Fruit fly (Drosophila melanogaster) whole organism, wandering third instar larva: Measurements from ENCODE around the gene pelo.

ENCODE experiments used
- CG32264 ChIP-seq: fragments of 200-800 bp; sonication (Bioruptor generic); optimal IDR thresholded peaks from 2 replicates; lab custom pipeline; 2016; ENCODE audit warnings: missing biosample characterization, missing genetic modification characterization
- CG9705 ChIP-seq: fragments of 200-800 bp; sonication (Bioruptor generic); optimal IDR thresholded peaks from 2 replicates; lab custom pipeline; 2018; ENCODE audit warnings: missing biosample characterization, mild to moderate bottlenecking, missing genetic modification characterization
- CrebA ChIP-seq: fragments of 200-800 bp; sonication (Bioruptor generic); optimal IDR thresholded peaks from 2 replicates; lab custom pipeline; 2016; ENCODE audit warnings: missing biosample characterization, mild to moderate bottlenecking, missing genetic modification characterization, borderline replicate concordance
- Dfd ChIP-seq: fragments of >200 bp; optimal IDR thresholded peaks from 2 replicates; lab custom pipeline; 2017; ENCODE audit warnings: missing biosample characterization, missing genetic modification characterization
- Dif ChIP-seq: fragments of 200-275, 200-300 bp; sonication (Bioruptor generic); optimal IDR thresholded peaks from 2 replicates; lab custom pipeline; 2018; ENCODE audit warnings: missing biosample characterization, missing genetic modification characterization; ENCODE audit not compliant: partially characterized antibody
- GATAd ChIP-seq: sonication (Bioruptor generic); optimal IDR thresholded peaks from 2 replicates; lab custom pipeline; 2016; ENCODE audit warnings: missing biosample characterization, missing genetic modification characterization
- Hnf4 ChIP-seq: fragments of 200-800 bp; sonication (Bioruptor generic); optimal IDR thresholded peaks from 2 replicates; lab custom pipeline; 2016; ENCODE audit warnings: missing biosample characterization, mild to moderate bottlenecking, missing genetic modification characterization
- Hr78 ChIP-seq: fragments of >200 bp; optimal IDR thresholded peaks from 2 replicates; lab custom pipeline; 2017; ENCODE audit warnings: missing biosample characterization, missing genetic modification characterization
- Hr83 ChIP-seq: fragments of 200-300 bp; sonication (Bioruptor generic); optimal IDR thresholded peaks from 2 replicates; lab custom pipeline; 2016; ENCODE audit warnings: missing biosample characterization, mild to moderate bottlenecking, missing genetic modification characterization, moderate library complexity; ENCODE audit not compliant: poor library complexity, severe bottlenecking
- Jra ChIP-seq: sonication (Bioruptor generic); optimal IDR thresholded peaks from 2 replicates; lab custom pipeline; 2016; ENCODE audit warnings: missing biosample characterization, missing genetic modification characterization
- N ChIP-seq: fragments of >200 bp; optimal IDR thresholded peaks from 2 replicates; lab custom pipeline; 2018; ENCODE audit warnings: missing biosample characterization, missing external identifiers, missing genetic modification characterization
- OdsH ChIP-seq: fragments of 200-800 bp; sonication (Bioruptor generic); optimal IDR thresholded peaks from 2 replicates; lab custom pipeline; 2016; ENCODE audit warnings: missing biosample characterization, mild to moderate bottlenecking, missing genetic modification characterization
- Rel ChIP-seq, 2 experiments: fragments of 200-800 bp; sonication (Bioruptor generic) in 1 of 2; optimal IDR thresholded peaks; 2 replicates in 1 of 2; 3 replicates in 1 of 2; lab custom pipeline; 2016 to 2019; ENCODE audit warnings: mild to moderate bottlenecking in 2 of 2, missing biosample characterization in 2 of 2, missing genetic modification characterization in 2 of 2, moderate library complexity in 1 of 2
- Sp1 ChIP-seq: fragments of 200-800 bp; sonication (Bioruptor generic); optimal IDR thresholded peaks from 3 replicates; lab custom pipeline; 2019; ENCODE audit warnings: missing biosample characterization, mild to moderate bottlenecking, missing genetic modification characterization, moderate library complexity
- br ChIP-seq: fragments of 200-800 bp; sonication (Bioruptor generic); optimal IDR thresholded peaks from 2 replicates; lab custom pipeline; 2016; ENCODE audit warnings: missing biosample characterization, missing genetic modification characterization
- brk ChIP-seq: fragments of 200-800 bp; sonication (Bioruptor generic); optimal IDR thresholded peaks from 2 replicates; lab custom pipeline; 2016; ENCODE audit warnings: missing biosample characterization, mild to moderate bottlenecking, missing genetic modification characterization
- dl ChIP-seq, 2 experiments: fragments of 175-275, 200-275 bp in 1 of 2; fragments of 200-275 bp in 1 of 2; sonication (Bioruptor generic); optimal IDR thresholded peaks; lab custom pipeline; 2018; ENCODE audit warnings: mild to moderate bottlenecking in 2 of 2, missing biosample characterization in 2 of 2, missing genetic modification characterization in 2 of 2, moderate library complexity in 2 of 2; ENCODE audit not compliant: partially characterized antibody in 2 of 2, insufficient read depth in 1 of 2
- dmrt93B ChIP-seq: fragments of 200-800 bp; sonication (Bioruptor generic); optimal IDR thresholded peaks from 2 replicates; lab custom pipeline; 2018; ENCODE audit warnings: missing biosample characterization, mild to moderate bottlenecking, missing genetic modification characterization
- dsf ChIP-seq: sonication (Bioruptor generic); optimal IDR thresholded peaks from 2 replicates; lab custom pipeline; 2016; ENCODE audit warnings: missing biosample characterization, missing genetic modification characterization, borderline replicate concordance
- ey ChIP-seq: fragments of 200-800 bp; sonication (Bioruptor generic); optimal IDR thresholded peaks from 2 replicates; lab custom pipeline; 2016; ENCODE audit warnings: missing biosample characterization, missing genetic modification characterization
- foxo ChIP-seq, 2 experiments: fragments of 200-800 bp; sonication (Bioruptor generic); optimal IDR thresholded peaks; 2 replicates in 1 of 2; 3 replicates in 1 of 2; lab custom pipeline; 2016 to 2017; ENCODE audit warnings: missing biosample characterization in 2 of 2, missing genetic modification characterization in 2 of 2
- h ChIP-seq: fragments of 200-800 bp; sonication (Bioruptor generic); optimal IDR thresholded peaks from 3 replicates; lab custom pipeline; 2016; ENCODE audit warnings: missing biosample characterization, mild to moderate bottlenecking, missing genetic modification characterization
- jim ChIP-seq: fragments of 175-275, 200-325 bp; sonication (Bioruptor generic); optimal IDR thresholded peaks from 2 replicates; lab custom pipeline; 2016; ENCODE audit warnings: missing biosample characterization, mild to moderate bottlenecking, missing genetic modification characterization
- lola ChIP-seq: fragments of >200 bp; optimal IDR thresholded peaks from 2 replicates; lab custom pipeline; 2017; ENCODE audit warnings: missing biosample characterization, missing genetic modification characterization
- pan ChIP-seq: fragments of >200 bp; optimal IDR thresholded peaks from 2 replicates; lab custom pipeline; 2017
- psq ChIP-seq: fragments of 200-800 bp; sonication (Bioruptor generic); optimal IDR thresholded peaks from 3 replicates; lab custom pipeline; 2017; ENCODE audit warnings: missing biosample characterization, mild to moderate bottlenecking, missing genetic modification characterization, moderate library complexity
- rgr ChIP-seq: fragments of 200-800 bp; sonication (Bioruptor generic); optimal IDR thresholded peaks from 3 replicates; lab custom pipeline; 2016; ENCODE audit warnings: missing biosample characterization, mild to moderate bottlenecking, missing genetic modification characterization
- sage ChIP-seq: fragments of 200-800 bp; sonication (Bioruptor generic); optimal IDR thresholded peaks from 2 replicates; lab custom pipeline; 2016; ENCODE audit warnings: missing biosample characterization, mild to moderate bottlenecking, missing genetic modification characterization
- sv ChIP-seq: fragments of 200-800 bp; sonication (Bioruptor generic); optimal IDR thresholded peaks from 3 replicates; lab custom pipeline; 2016; ENCODE audit warnings: missing biosample characterization, missing genetic modification characterization
- tai ChIP-seq: sonication (Bioruptor generic); optimal IDR thresholded peaks from 2 replicates; lab custom pipeline; 2016; ENCODE audit warnings: missing biosample characterization, missing genetic modification characterization
- usp ChIP-seq: fragments of >200 bp; optimal IDR thresholded peaks from 2 replicates; lab custom pipeline; 2017; ENCODE audit warnings: missing biosample characterization, missing genetic modification characterization
- woc ChIP-seq: sonication (Bioruptor generic); optimal IDR thresholded peaks from 2 replicates; lab custom pipeline; 2016; ENCODE audit warnings: missing biosample characterization, mild to moderate bottlenecking, missing genetic modification characterization

Gene pelo

DNA sequence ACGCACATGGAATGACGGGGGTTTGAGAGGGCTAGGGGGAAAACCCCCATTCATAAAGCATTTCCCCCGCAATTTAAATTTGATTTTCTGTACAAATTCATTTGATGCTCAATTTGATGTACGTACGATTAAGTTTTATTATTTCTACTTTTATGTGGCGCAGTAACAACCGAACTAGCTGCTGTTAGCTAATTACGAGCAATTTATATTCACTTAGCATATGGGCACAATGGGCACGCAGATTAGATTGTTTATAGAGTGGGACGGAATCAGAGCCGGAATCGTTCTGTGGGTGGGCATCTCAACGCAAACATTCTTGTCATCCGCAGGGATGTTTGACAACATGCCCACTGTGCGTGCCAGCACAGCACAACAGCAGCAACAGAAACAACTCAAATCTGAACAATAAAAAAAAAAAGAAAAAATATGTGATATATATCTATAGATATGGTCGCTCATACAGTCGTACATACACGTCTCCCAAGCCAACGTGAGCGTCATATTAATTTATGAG, 29.6 kb upstream of the pelo start:
- no peak for TF ChIP-seq Sp1 (GFP tag; lab: Kevin White, UChicago)
- no peak for TF ChIP-seq CrebA (GFP tag; lab: Kevin White, UChicago)
- peak; percentile 11 for TF ChIP-seq sage (GFP tag; lab: Kevin White, UChicago)
- peak; percentile 21 for TF ChIP-seq jim (GFP tag; lab: Kevin White, UChicago)
- no peak for TF ChIP-seq Rel (GFP tag; optimal IDR thresholded peaks at IDR 0.05; lab: Kevin White, UChicago)
- peak; percentile 33 for TF ChIP-seq Rel (tag; optimal IDR thresholded peaks at IDR 0.05; lab: Kevin White, UChicago)

DNA sequence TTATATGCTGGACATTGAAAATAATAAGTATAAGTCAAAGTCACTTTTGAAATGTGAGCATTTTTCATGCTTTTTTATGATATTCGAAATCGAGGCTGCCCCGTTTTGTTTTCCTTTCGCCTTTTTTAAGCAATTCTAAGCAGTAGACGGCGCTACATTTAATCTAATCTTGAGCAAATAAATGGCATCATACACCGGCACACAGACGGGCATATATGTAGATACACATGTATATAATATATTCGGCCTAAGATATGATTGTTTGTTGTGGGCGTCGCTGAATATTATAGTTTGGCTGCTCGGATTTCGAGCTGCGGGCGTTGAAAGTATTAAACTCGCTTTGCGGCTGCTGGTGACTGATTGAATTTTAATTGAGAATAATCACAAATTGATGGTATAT, 28.4 kb upstream of the pelo start:
- TF ChIP-seq Dfd (GFP tag; lab: Kevin White, UChicago): no peak
- no peak for TF ChIP-seq sage (GFP tag; lab: Kevin White, UChicago)
- no peak for TF ChIP-seq br (GFP tag; lab: Kevin White, UChicago)
- TF ChIP-seq lola (GFP tag; lab: Kevin White, UChicago): no peak
- TF ChIP-seq Sp1 (GFP tag; lab: Kevin White, UChicago): no peak
- no peak for TF ChIP-seq CG9705 (GFP tag; lab: Kevin White, UChicago)
- TF ChIP-seq Dif (GFP tag; lab: Kevin White, UChicago): no peak
- no peak for TF ChIP-seq OdsH (GFP tag; lab: Kevin White, UChicago)
- no peak for TF ChIP-seq woc (GFP tag; lab: Kevin White, UChicago)
- TF ChIP-seq usp (GFP tag; lab: Kevin White, UChicago): no peak
- TF ChIP-seq, all 38 proteins: peak for 0

DNA sequence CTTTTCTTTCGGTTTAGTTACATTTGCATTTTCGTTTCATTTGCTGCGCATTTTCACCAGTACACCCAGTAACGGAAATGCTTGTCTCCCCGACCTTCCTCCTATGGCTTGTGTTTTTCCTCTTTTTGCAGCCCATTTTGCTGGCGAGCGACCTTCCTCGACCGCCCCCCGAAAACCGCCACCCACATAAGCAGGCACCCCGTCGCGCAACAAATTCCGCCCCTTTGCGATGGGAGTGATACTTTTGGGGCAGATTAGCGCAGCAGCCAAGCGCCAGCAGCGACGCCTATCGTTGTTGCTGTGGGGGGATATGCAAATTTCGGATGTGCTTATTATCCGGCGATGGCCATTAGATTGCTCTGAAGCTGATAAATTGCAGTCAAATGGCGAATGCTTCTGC, 27.4 kb upstream of the pelo start:
- TF ChIP-seq dsf (GFP tag; lab: Kevin White, UChicago): no peak
- no peak for TF ChIP-seq Jra
- TF ChIP-seq ey (GFP tag; lab: Kevin White, UChicago): no peak
- no peak for TF ChIP-seq sv (GFP tag; lab: Kevin White, UChicago)
- TF ChIP-seq woc (GFP tag; lab: Kevin White, UChicago): no peak
- TF ChIP-seq h (GFP tag; lab: Kevin White, UChicago): no peak
- no peak for TF ChIP-seq foxo (GFP tag; optimal IDR thresholded peaks at IDR 0.05; lab: Kevin White, UChicago)
- TF ChIP-seq Hnf4 (GFP tag; lab: Kevin White, UChicago): no peak
- TF ChIP-seq Dfd (GFP tag; lab: Kevin White, UChicago): no peak
- TF ChIP-seq pan (lab: Kevin White, UChicago): no peak
- no peak for TF ChIP-seq usp (GFP tag; lab: Kevin White, UChicago)
- TF ChIP-seq jim (GFP tag; lab: Kevin White, UChicago): no peak
- TF ChIP-seq brk (GFP tag; lab: Kevin White, UChicago): no peak
- TF ChIP-seq Hr78 (GFP tag; lab: Kevin White, UChicago): no peak
- no peak for TF ChIP-seq psq
- no peak for TF ChIP-seq dmrt93B
- no peak for TF ChIP-seq GATAd (GFP tag; lab: Kevin White, UChicago)
- TF ChIP-seq, all 38 proteins: peak for 0

DNA sequence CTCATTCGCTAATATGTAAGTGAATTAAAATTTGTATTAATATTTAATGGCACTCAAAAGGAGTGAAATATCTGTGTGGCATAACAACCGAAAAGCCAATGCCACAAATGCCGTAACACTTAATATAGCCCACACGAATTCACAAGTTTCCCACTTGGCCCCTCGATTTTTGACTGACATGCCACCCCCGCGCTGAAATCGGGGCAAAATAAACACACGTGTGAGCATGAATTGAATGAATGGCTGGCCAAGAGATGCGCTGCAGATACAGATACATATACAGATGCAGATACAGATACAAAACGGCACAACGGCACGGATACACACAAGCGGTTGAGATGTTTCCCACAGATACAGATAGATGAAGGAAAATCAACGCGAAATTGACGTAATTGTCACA, 23.5 kb upstream of the pelo start:
- TF ChIP-seq Jra: no peak
- TF ChIP-seq GATAd (GFP tag; lab: Kevin White, UChicago): no peak
- no peak for TF ChIP-seq Sp1 (GFP tag; lab: Kevin White, UChicago)
- TF ChIP-seq jim (GFP tag; lab: Kevin White, UChicago): no peak
- no peak for TF ChIP-seq CG32264 (GFP tag; lab: Kevin White, UChicago)
- no peak for TF ChIP-seq usp (GFP tag; lab: Kevin White, UChicago)
- no peak for TF ChIP-seq dmrt93B
- TF ChIP-seq CG9705 (GFP tag; lab: Kevin White, UChicago): no peak
- TF ChIP-seq rgr (GFP tag; lab: Kevin White, UChicago): no peak
- TF ChIP-seq, all 38 proteins: peak for 0

DNA sequence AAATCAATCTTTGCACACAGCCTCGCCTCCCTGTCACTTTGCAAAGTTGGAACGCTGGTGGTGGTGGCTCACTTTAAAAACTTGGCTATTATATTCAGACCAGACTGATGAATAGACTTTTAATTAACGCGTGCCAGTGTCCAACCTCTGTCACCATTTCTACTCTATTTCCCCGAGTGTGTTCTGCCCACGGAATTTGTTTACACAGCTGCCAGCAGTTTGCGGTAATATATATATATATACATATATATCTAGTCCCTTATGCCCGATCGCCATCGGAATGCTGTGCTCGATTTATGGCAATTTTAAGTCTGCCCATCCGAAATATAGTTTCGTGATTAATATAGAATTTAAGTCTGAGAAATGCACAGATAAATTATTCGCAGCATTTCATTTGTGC, 20.8 kb upstream of the pelo start:
- TF ChIP-seq lola (GFP tag; lab: Kevin White, UChicago) (no peak), brk (GFP tag; lab: Kevin White, UChicago) (no peak), Dif (GFP tag; lab: Kevin White, UChicago) (no peak), foxo (GFP tag; optimal IDR thresholded peaks at IDR 0.05; lab: Kevin White, UChicago) (no peak), pan (lab: Kevin White, UChicago) (no peak), tai (GFP tag; lab: Kevin White, UChicago) (no peak), OdsH (GFP tag; lab: Kevin White, UChicago) (no peak), dl (GFP tag; optimal IDR thresholded peaks at IDR 0.05; lab: Kevin White, UChicago; ENCODE audit: insufficient read depth in 1 of 2, partially characterized antibody in 2 of 2) (no peak), Hr78 (GFP tag; lab: Kevin White, UChicago) (no peak), jim (GFP tag; lab: Kevin White, UChicago) (no peak), Hr83 (GFP tag; lab: Kevin White, UChicago) (no peak), N (no peak)
